Fruit fly (Drosophila melanogaster) whole organism, embryonic: ENCODE data around the gene mRpL32.

Experiments
- Awh ChIP-seq: fragments of 200-800 bp; sonication (Bioruptor generic); IDR thresholded peaks from 2 replicates; pipeline ENCODE4, ENCODE4 v1.3.6; 2022; ENCODE audit warnings: missing biosample characterization, missing genetic modification characterization
- Blimp-1 ChIP-seq: fragments of 200-800 bp; sonication (Bioruptor generic); optimal IDR thresholded peaks from 3 replicates; lab custom pipeline; 2018; ENCODE audit warnings: missing biosample characterization, missing genetic modification characterization, mild to moderate bottlenecking, moderate library complexity, missing genetic modification reagents
- CG10147 ChIP-seq: fragments of 200-800 bp; sonication (Bioruptor generic); optimal IDR thresholded peaks from 2 replicates; lab custom pipeline; 2019; ENCODE audit warnings: missing biosample characterization, mild to moderate bottlenecking, missing genetic modification characterization, moderate library complexity
- CG12071 ChIP-seq: fragments of 200-800 bp; sonication (Bioruptor generic); optimal IDR thresholded peaks from 3 replicates; lab custom pipeline; 2018; ENCODE audit warnings: missing biosample characterization, mild to moderate bottlenecking, missing genetic modification characterization
- CG12104 ChIP-seq: fragments of 200-800 bp; sonication (Bioruptor generic); optimal IDR thresholded peaks from 3 replicates; lab custom pipeline; 2016; ENCODE audit warnings: missing biosample characterization, missing genetic modification characterization
- CG12155 ChIP-seq: fragments of 200-800 bp; sonication (Bioruptor generic); optimal IDR thresholded peaks from 3 replicates; lab custom pipeline; 2016; ENCODE audit warnings: missing biosample characterization, missing genetic modification characterization
- CG13296 ChIP-seq: fragments of 200-800 bp; sonication (Bioruptor generic); optimal IDR thresholded peaks from 3 replicates; lab custom pipeline; 2018; ENCODE audit warnings: missing biosample characterization, mild to moderate bottlenecking, missing genetic modification characterization
- CG13775 ChIP-seq: fragments of 200-800 bp; sonication (Bioruptor generic); optimal IDR thresholded peaks from 3 replicates; lab custom pipeline; 2017; ENCODE audit warnings: missing biosample characterization, mild to moderate bottlenecking, missing genetic modification characterization
- CG14710 ChIP-seq: fragments of 200-800 bp; sonication (Bioruptor generic); optimal IDR thresholded peaks from 3 replicates; lab custom pipeline; 2019; ENCODE audit warnings: missing biosample characterization, mild to moderate bottlenecking, missing genetic modification characterization, moderate library complexity
- CG15696 ChIP-seq: fragments of 200-800 bp; sonication (Bioruptor generic); optimal IDR thresholded peaks from 2 replicates; lab custom pipeline; 2019; ENCODE audit warnings: missing biosample characterization, mild to moderate bottlenecking, missing genetic modification characterization, moderate library complexity
- CG1647 ChIP-seq: fragments of 200-800 bp; sonication (Bioruptor generic); optimal IDR thresholded peaks from 3 replicates; lab custom pipeline; 2016; ENCODE audit warnings: missing biosample characterization, missing genetic modification characterization
- CG16779 ChIP-seq: fragments of 200-800 bp; sonication (Bioruptor generic); IDR thresholded peaks from 2 replicates; pipeline ENCODE4 v1.3.6; 2022; ENCODE audit warnings: missing biosample characterization, missing genetic modification characterization
- CG2116 ChIP-seq: fragments of 200-800 bp; sonication (Bioruptor generic); optimal IDR thresholded peaks from 3 replicates; lab custom pipeline; 2018; ENCODE audit warnings: missing biosample characterization, mild to moderate bottlenecking, missing genetic modification characterization
- CG32772 ChIP-seq: fragments of 200-800 bp; sonication (Bioruptor generic); IDR thresholded peaks from 2 replicates; pipeline ENCODE4 v1.3.6; 2022; ENCODE audit warnings: missing biosample characterization, missing genetic modification characterization
- CG33213 ChIP-seq: fragments of 200-800 bp; sonication (Bioruptor generic); optimal IDR thresholded peaks from 3 replicates; lab custom pipeline; 2016; ENCODE audit warnings: missing biosample characterization, missing genetic modification characterization
- CG6813 ChIP-seq: fragments of 200-800 bp; sonication (Bioruptor generic); optimal IDR thresholded peaks from 2 replicates; lab custom pipeline; 2017; ENCODE audit warnings: missing biosample characterization, missing genetic modification characterization, mild to moderate bottlenecking, moderate library complexity, missing genetic modification reagents
- CG8388 ChIP-seq: fragments of 200-800 bp; sonication (Bioruptor generic); optimal IDR thresholded peaks from 2 replicates; lab custom pipeline; 2019; ENCODE audit warnings: missing biosample characterization, mild to moderate bottlenecking, missing genetic modification characterization, moderate library complexity
- CHES-1-like ChIP-seq: fragments of 200-800 bp; sonication (Bioruptor generic); optimal IDR thresholded peaks from 2 replicates; lab custom pipeline; 2016; ENCODE audit warnings: missing biosample characterization, missing genetic modification characterization
- CTCF ChIP-seq: fragments of 200-800 bp; sonication (Bioruptor generic); optimal IDR thresholded peaks from 2 replicates; lab custom pipeline; 2017; ENCODE audit warnings: missing biosample characterization, mild to moderate bottlenecking, missing genetic modification characterization, moderate library complexity
- CoRest ChIP-seq: fragments of 200-800 bp; sonication (Bioruptor generic); optimal IDR thresholded peaks from 3 replicates; lab custom pipeline; 2018; ENCODE audit warnings: missing biosample characterization, mild to moderate bottlenecking, missing genetic modification characterization, moderate library complexity
- Dad ChIP-seq: fragments of 200-800 bp; sonication (Bioruptor generic); optimal IDR thresholded peaks from 3 replicates; lab custom pipeline; 2016; ENCODE audit warnings: missing biosample characterization, missing genetic modification characterization
- Dll ChIP-seq: fragments of 200-800 bp; sonication (Bioruptor generic); IDR thresholded peaks from 4 replicates; pipeline ENCODE4 v1.3.6; 2022; ENCODE audit warnings: missing biosample characterization, missing genetic modification characterization; ENCODE audit not compliant: partially characterized antibody
- Doc2 ChIP-seq: fragments of 200-800 bp; sonication (Bioruptor generic); IDR thresholded peaks from 2 replicates; pipeline ENCODE4 v1.3.6; 2022; ENCODE audit warnings: missing biosample characterization, missing genetic modification characterization
- MESR4 ChIP-seq: fragments of 200-800 bp; sonication (Bioruptor generic); optimal IDR thresholded peaks from 2 replicates; lab custom pipeline; 2018; ENCODE audit warnings: missing biosample characterization, mild to moderate bottlenecking, missing genetic modification characterization, moderate library complexity
- NfI ChIP-seq: fragments of 200-800 bp; sonication (Bioruptor generic); optimal IDR thresholded peaks from 3 replicates; lab custom pipeline; 2018; ENCODE audit warnings: missing biosample characterization, mild to moderate bottlenecking, missing genetic modification characterization, moderate library complexity
- Rfx ChIP-seq: fragments of 200-800 bp; sonication (Bioruptor generic); IDR thresholded peaks from 2 replicates; pipeline ENCODE4 v1.3.6; 2022; ENCODE audit warnings: missing biosample characterization, missing genetic modification characterization
- Sin3A ChIP-seq: fragments of >200 bp; optimal IDR thresholded peaks from 2 replicates; lab custom pipeline; 2018
- Ssrp ChIP-seq: fragments of 200-800 bp; sonication (Bioruptor generic); optimal IDR thresholded peaks from 2 replicates; lab custom pipeline; 2018; ENCODE audit warnings: missing biosample characterization, mild to moderate bottlenecking, missing genetic modification characterization, moderate library complexity
- ac ChIP-seq: fragments of 200-800 bp; sonication (Bioruptor generic); optimal IDR thresholded peaks from 3 replicates; lab custom pipeline; 2017; ENCODE audit warnings: missing biosample characterization, mild to moderate bottlenecking, missing genetic modification characterization
- bsh ChIP-seq, 2 experiments: fragments of 200-800 bp; sonication (Bioruptor generic); optimal IDR thresholded peaks; 2 replicates each; lab custom pipeline; 2017 to 2018; ENCODE audit warnings: mild to moderate bottlenecking in 2 of 2, missing biosample characterization in 2 of 2, missing genetic modification characterization in 2 of 2, moderate library complexity in 1 of 2
- cwo ChIP-seq: fragments of 200-800 bp; sonication (Bioruptor generic); optimal IDR thresholded peaks from 3 replicates; lab custom pipeline; 2017; ENCODE audit warnings: missing biosample characterization, missing genetic modification characterization, mild to moderate bottlenecking, moderate library complexity, missing genetic modification reagents
- dati ChIP-seq: fragments of 200-800 bp; sonication (Bioruptor generic); IDR thresholded peaks from 2 replicates; pipeline ENCODE4 v1.3.6; 2022; ENCODE audit warnings: missing biosample characterization, missing genetic modification characterization
- dmrt99B ChIP-seq: fragments of 200-800 bp; sonication (Bioruptor generic); optimal IDR thresholded peaks from 2 replicates; lab custom pipeline; 2018; ENCODE audit warnings: missing biosample characterization, mild to moderate bottlenecking, missing genetic modification characterization, moderate library complexity
- fd3F ChIP-seq: fragments of 200-800 bp; sonication (Bioruptor generic); optimal IDR thresholded peaks from 2 replicates; lab custom pipeline; 2018; ENCODE audit warnings: missing biosample characterization, mild to moderate bottlenecking, missing genetic modification characterization, moderate library complexity
- hkb ChIP-seq, 2 experiments: fragments of 200-800 bp in 1 of 2; fragments of >200 bp in 1 of 2; sonication (Bioruptor generic) in 1 of 2; IDR thresholded peaks in 1 of 2; optimal IDR thresholded peaks in 1 of 2; 2 replicates each; pipeline versions ENCODE4 v1.3.6 to Lab custom; 2017 to 2022; ENCODE audit warnings: missing biosample characterization in 1 of 2, missing genetic modification characterization in 1 of 2
- insv ChIP-seq, 2 experiments: fragments of 200-800 bp; sonication (Bioruptor generic); optimal IDR thresholded peaks; 3 replicates each; lab custom pipeline; 2016 to 2018; ENCODE audit warnings: missing biosample characterization in 2 of 2, missing genetic modification characterization in 2 of 2
- jumu ChIP-seq: fragments of 200-800 bp; sonication (Bioruptor generic); optimal IDR thresholded peaks from 3 replicates; lab custom pipeline; 2016; ENCODE audit warnings: missing biosample characterization, missing genetic modification characterization
- kay ChIP-seq: fragments of 200-800 bp; sonication (Bioruptor generic); optimal IDR thresholded peaks from 2 replicates; lab custom pipeline; 2016; ENCODE audit warnings: missing biosample characterization, missing genetic modification characterization
- klu ChIP-seq: fragments of 200-800 bp; sonication (Bioruptor generic); IDR thresholded peaks from 2 replicates; pipeline ENCODE4 v1.3.6; 2022; ENCODE audit warnings: missing biosample characterization, missing genetic modification characterization
- knrl ChIP-seq: fragments of 200-800 bp; sonication (Bioruptor generic); IDR thresholded peaks from 3 replicates; pipeline ENCODE4 v1.3.6; 2022; ENCODE audit warnings: missing biosample characterization, missing genetic modification characterization; ENCODE audit not compliant: partially characterized antibody
- pnt ChIP-seq: fragments of 200-800 bp; sonication (Bioruptor generic); optimal IDR thresholded peaks from 3 replicates; lab custom pipeline; 2016; ENCODE audit warnings: missing biosample characterization, missing genetic modification characterization
- rib ChIP-seq: fragments of 200-800 bp; sonication (Bioruptor generic); IDR thresholded peaks from 2 replicates; pipeline ENCODE4 v1.3.6; 2022; ENCODE audit warnings: missing biosample characterization, missing genetic modification characterization
- sc ChIP-seq, 3 experiments: fragments of >200 bp in 2 of 3; fragments of 200-800 bp in 1 of 3; sonication (Bioruptor generic) in 1 of 3; optimal IDR thresholded peaks; 2 replicates in 2 of 3; 3 replicates in 1 of 3; lab custom pipeline; 2017; ENCODE audit warnings: mild to moderate bottlenecking in 1 of 3, missing biosample characterization in 1 of 3, missing genetic modification characterization in 1 of 3, missing genetic modification reagents in 1 of 3
- sima ChIP-seq: fragments of 200-800 bp; sonication (Bioruptor generic); optimal IDR thresholded peaks from 2 replicates; lab custom pipeline; 2016; ENCODE audit warnings: missing biosample characterization, missing genetic modification characterization
- tgo ChIP-seq: fragments of 200-800 bp; sonication (Bioruptor generic); IDR thresholded peaks from 3 replicates; pipeline ENCODE4 v1.3.6; 2022; ENCODE audit warnings: missing biosample characterization, missing genetic modification characterization
- tin ChIP-seq: fragments of 200-800 bp; sonication (Bioruptor generic); optimal IDR thresholded peaks from 3 replicates; lab custom pipeline; 2016; ENCODE audit warnings: missing biosample characterization, missing genetic modification characterization
- unpg ChIP-seq: fragments of 200-800 bp; sonication (Bioruptor generic); optimal IDR thresholded peaks from 3 replicates; lab custom pipeline; 2018; ENCODE audit warnings: missing biosample characterization, mild to moderate bottlenecking, missing genetic modification characterization, moderate library complexity
- zfh1 ChIP-seq: fragments of 200-800 bp; sonication (Bioruptor generic); IDR thresholded peaks from 3 replicates; pipeline ENCODE4 v1.3.6; 2022; ENCODE audit warnings: missing biosample characterization, missing genetic modification characterization

mRpL32 gene

DNA sequence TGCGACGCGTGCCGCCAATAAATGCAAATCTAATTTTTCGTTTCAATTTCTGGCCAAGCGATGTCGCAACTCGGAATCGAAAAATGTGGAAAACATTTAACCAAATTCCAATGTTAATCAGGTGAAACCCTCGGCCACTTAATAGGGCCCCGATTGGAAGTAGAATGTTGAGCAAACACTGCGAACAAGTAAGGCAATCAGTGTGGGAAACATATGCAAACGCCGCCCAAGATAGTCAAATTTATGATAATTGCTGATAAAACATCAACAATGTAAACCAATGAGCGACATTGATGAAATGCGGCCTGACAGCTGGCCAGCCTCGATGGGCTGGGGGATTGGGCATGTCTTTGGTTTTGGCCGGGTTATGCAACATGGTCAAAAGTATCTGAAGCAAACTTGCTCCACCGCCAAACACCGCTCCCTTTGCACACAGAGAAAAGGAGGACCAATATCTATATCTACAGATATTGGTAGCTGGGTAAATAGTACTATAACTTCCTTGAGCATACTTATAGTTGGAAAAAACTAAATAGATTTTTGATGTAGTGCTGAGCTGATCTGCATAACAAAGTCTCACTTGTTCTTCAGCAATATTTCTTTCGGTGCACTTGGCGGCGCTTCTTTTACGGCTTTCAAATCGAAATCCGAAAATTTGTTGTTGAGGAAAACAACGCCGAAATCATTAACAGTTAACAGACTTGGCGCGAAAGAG is 5.2 kb upstream of the mRpL32 start (continued):
- TF ChIP-seq unpg (GFP tag; lab: Kevin White, UChicago): peak; percentile 79
- peak; percentile 81 for TF ChIP-seq tgo (GFP tag; lab: Robert Waterston, UW)
- TF ChIP-seq CG12071 (GFP tag; lab: Kevin White, UChicago): peak; percentile 75
- peak; percentile 16; the same call in 1 of the 2 replicates for TF ChIP-seq klu (GFP tag; lab: Robert Waterston, UW)
- no peak for TF ChIP-seq ac (GFP tag; lab: Kevin White, UChicago)
- TF ChIP-seq Dll (GFP tag; lab: Robert Waterston, UW): no peak
- peak; percentile 29 for TF ChIP-seq CG33213
- peak; percentile 74 for TF ChIP-seq CG14710 (tag; lab: Kevin White, UChicago)
- TF ChIP-seq Rfx: peak; percentile 67
- peak; percentile 75 for TF ChIP-seq Ssrp (tag; lab: Kevin White, UChicago)
- TF ChIP-seq CG16779 (GFP tag; lab: Robert Waterston, UW): no peak
- peak in 1 of 2 experiments; percentile 88 for TF ChIP-seq bsh (GFP tag; optimal IDR thresholded peaks at IDR 0.05; lab: Kevin White, UChicago)
- peak; percentile 24 for TF ChIP-seq CG12155 (GFP tag; lab: Kevin White, UChicago)
- TF ChIP-seq tin (GFP tag; lab: Kevin White, UChicago): peak; percentile 75
- no peak for TF ChIP-seq CG13775 (GFP tag; lab: Kevin White, UChicago)
- TF ChIP-seq hkb (optimal IDR thresholded peaks at IDR 0.05; lab: Kevin White, UChicago): no peak
- peak; percentile 88 for TF ChIP-seq hkb (GFP tag; IDR thresholded peaks at IDR 0.05; lab: Robert Waterston, UW)
- peak; percentile 75 for TF ChIP-seq CG32772 (GFP tag; lab: Robert Waterston, UW)
- TF ChIP-seq knrl: no peak
- TF ChIP-seq Awh: peak; percentile 97
- TF ChIP-seq CoRest: peak; percentile 84
- TF ChIP-seq CG10147 (GFP tag; lab: Kevin White, UChicago): peak; percentile 35
- no peak for TF ChIP-seq CG2116 (GFP tag; lab: Kevin White, UChicago)
- no peak for TF ChIP-seq sima
- TF ChIP-seq NfI (GFP tag; lab: Kevin White, UChicago): peak; percentile 46
- TF ChIP-seq insv (GFP tag; optimal IDR thresholded peaks at IDR 0.05; lab: Kevin White, UChicago): no peak
- TF ChIP-seq cwo (GFP tag; lab: Kevin White, UChicago): peak; percentile 38
- peak; percentile 46 for TF ChIP-seq CG1647 (GFP tag; lab: Kevin White, UChicago)
- TF ChIP-seq MESR4: no peak
- TF ChIP-seq CG12104 (GFP tag; lab: Kevin White, UChicago): peak; percentile 24
- peak; percentile 70 for TF ChIP-seq CG8388 (GFP tag; lab: Kevin White, UChicago)
- no peak for TF ChIP-seq Doc2
- TF ChIP-seq dmrt99B (tag; lab: Kevin White, UChicago): peak; percentile 89
- TF ChIP-seq Sin3A (lab: Kevin White, UChicago): no peak
- peak; percentile 80 for TF ChIP-seq CG13296 (GFP tag; lab: Kevin White, UChicago)
- peak; percentile 87 for TF ChIP-seq Blimp-1 (GFP tag; lab: Kevin White, UChicago)
- TF ChIP-seq CG6813 (GFP tag; lab: Kevin White, UChicago): peak; percentile 28
- TF ChIP-seq CHES-1-like: no peak
- TF ChIP-seq zfh1 (GFP tag; lab: Robert Waterston, UW): peak; percentile 76
- TF ChIP-seq fd3F (GFP tag; lab: Kevin White, UChicago): peak; percentile 48
- TF ChIP-seq rib (GFP tag; lab: Robert Waterston, UW): 0 out of 2 replicates have a peak, but pooled peaks have one; percentile 22
- TF ChIP-seq Dad: peak; percentile 51
- peak; percentile 70 for TF ChIP-seq pnt (GFP tag; lab: Kevin White, UChicago)
- TF ChIP-seq CG15696 (tag; lab: Kevin White, UChicago): no peak
- peak; percentile 34 for TF ChIP-seq kay
- no peak for TF ChIP-seq sc (optimal IDR thresholded peaks at IDR 0.05; lab: Kevin White, UChicago)
- peak; percentile 47 for TF ChIP-seq sc (GFP tag; optimal IDR thresholded peaks at IDR 0.05; lab: Kevin White, UChicago)
- TF ChIP-seq jumu (GFP tag; lab: Kevin White, UChicago): peak; percentile 54
- TF ChIP-seq dati (GFP tag; lab: Robert Waterston, UW): 0 out of 2 replicates have a peak, but pooled peaks have one; percentile 23
- TF ChIP-seq CTCF: peak; percentile 30
